Worm (Caenorhabditis elegans): Measurements from ENCODE around the gene Y54G2A.26.

DNA sequence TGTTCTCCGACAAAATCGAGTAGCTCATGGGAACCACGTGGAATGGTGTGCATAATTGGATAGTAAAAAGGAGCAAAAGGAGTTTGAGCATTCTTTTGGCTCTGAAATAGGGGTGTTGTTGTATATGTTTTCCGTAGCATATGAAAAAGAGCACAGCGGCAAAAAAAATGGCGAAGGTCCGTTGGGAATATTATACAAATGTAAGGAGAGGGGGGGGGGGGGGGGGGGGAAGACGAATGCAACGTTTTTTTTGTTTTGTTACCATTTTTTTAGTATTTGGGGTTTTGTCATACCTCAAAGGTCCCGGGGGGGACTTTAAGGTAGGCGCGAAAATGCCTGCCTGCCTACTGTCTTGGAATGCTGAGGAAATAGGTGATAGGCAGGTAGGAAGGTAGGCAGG is 33.6 kb upstream of the Y54G2A.26 start, which contains the start of gene ndnf-1:
- TF ChIP-seq him-1 (tag; optimal IDR thresholded peaks at IDR 0.05) (no peak), dao-5 (tag; optimal IDR thresholded peaks at IDR 0.05) (no peak)

Measured in whole organism, L4/young adult.